Fruit fly (Drosophila melanogaster) whole organism, adult: ENCODE measurements around the gene CG2991.
A peak's percentile ranks its signal among the peaks of the same experiment; 100 is the strongest.

ENCODE experiments used
- CG11617 ChIP-seq: fragments of 200-800 bp; sonication (Bioruptor generic); optimal IDR thresholded peaks from 2 replicates; lab custom pipeline; 2017; ENCODE audit warnings: mild to moderate bottlenecking, missing biosample characterization, missing genetic modification reagents, missing genetic modification characterization
- CG12768 ChIP-seq: fragments of 200-800 bp; sonication (Bioruptor generic); optimal IDR thresholded peaks from 2 replicates; lab custom pipeline; 2017; ENCODE audit warnings: missing biosample characterization, missing genetic modification characterization, mild to moderate bottlenecking, moderate library complexity, missing genetic modification reagents
- CG14711 ChIP-seq: fragments of 200-800 bp; sonication (Bioruptor generic); optimal IDR thresholded peaks from 2 replicates; lab custom pipeline; 2018; ENCODE audit warnings: missing biosample characterization, mild to moderate bottlenecking, missing genetic modification characterization, moderate library complexity
- CG1620 ChIP-seq: fragments of 200-800 bp; sonication (Bioruptor generic); optimal IDR thresholded peaks from 2 replicates; lab custom pipeline; 2016; ENCODE audit warnings: missing biosample characterization, missing genetic modification characterization
- CG33017 ChIP-seq: fragments of 200-800 bp; sonication (Bioruptor generic); optimal IDR thresholded peaks from 2 replicates; lab custom pipeline; 2018; ENCODE audit warnings: missing biosample characterization, mild to moderate bottlenecking, missing genetic modification characterization, moderate library complexity
- CG5204 ChIP-seq: fragments of 200-800 bp; sonication (Bioruptor generic); optimal IDR thresholded peaks from 2 replicates; lab custom pipeline; 2016; ENCODE audit warnings: missing biosample characterization, missing genetic modification characterization
- CG7045 ChIP-seq: fragments of 200-800 bp; sonication (Bioruptor generic); optimal IDR thresholded peaks from 2 replicates; lab custom pipeline; 2017; ENCODE audit warnings: missing biosample characterization, mild to moderate bottlenecking, missing genetic modification characterization
- CG7101 ChIP-seq: fragments of 200-800 bp; sonication (Bioruptor generic); optimal IDR thresholded peaks from 2 replicates; lab custom pipeline; 2018; ENCODE audit warnings: missing biosample characterization, mild to moderate bottlenecking, missing genetic modification characterization, moderate library complexity
- Clk ChIP-seq: fragments of 200-800 bp; sonication (Bioruptor generic); optimal IDR thresholded peaks from 2 replicates; lab custom pipeline; 2017; ENCODE audit warnings: missing biosample characterization, missing genetic modification characterization
- Crg-1 ChIP-seq: fragments of 200-800 bp; sonication (Bioruptor generic); optimal IDR thresholded peaks from 2 replicates; lab custom pipeline; 2016; ENCODE audit warnings: missing biosample characterization, missing genetic modification characterization
- Hr96 ChIP-seq: fragments of 200-800 bp; sonication (Bioruptor generic); optimal IDR thresholded peaks from 2 replicates; lab custom pipeline; 2016; ENCODE audit warnings: missing biosample characterization, missing genetic modification characterization
- Mnt ChIP-seq: fragments of 200-800 bp; sonication (Bioruptor generic); optimal IDR thresholded peaks from 2 replicates; lab custom pipeline; 2016; ENCODE audit warnings: missing biosample characterization, mild to moderate bottlenecking, missing genetic modification characterization
- bab1 ChIP-seq: fragments of 200-800 bp; sonication (Bioruptor generic); optimal IDR thresholded peaks from 3 replicates; lab custom pipeline; 2019; ENCODE audit warnings: missing biosample characterization, mild to moderate bottlenecking, missing genetic modification characterization, moderate library complexity
- cic ChIP-seq: fragments of 200-800 bp; sonication (Bioruptor generic); optimal IDR thresholded peaks from 2 replicates; lab custom pipeline; 2017; ENCODE audit warnings: missing biosample characterization, mild to moderate bottlenecking, missing genetic modification characterization, moderate library complexity
- cnc ChIP-seq, 2 experiments: fragments of >200 bp; optimal IDR thresholded peaks; 2 replicates each; lab custom pipeline; 2017
- kay ChIP-seq: fragments of 200-800 bp; sonication (Bioruptor generic); peaks from one replicate; lab custom pipeline; 2016; ENCODE audit warnings: missing biosample characterization, missing genetic modification characterization, borderline replicate concordance
- ovo ChIP-seq: fragments of 200-800 bp; sonication (Bioruptor generic); optimal IDR thresholded peaks from 2 replicates; lab custom pipeline; 2016; ENCODE audit warnings: missing biosample characterization, missing genetic modification characterization
- pad ChIP-seq: fragments of 200-800 bp; sonication (Bioruptor generic); optimal IDR thresholded peaks from 3 replicates; lab custom pipeline; 2017; ENCODE audit warnings: missing biosample characterization, missing genetic modification characterization, mild to moderate bottlenecking, moderate library complexity, missing genetic modification reagents
- tj ChIP-seq: fragments of 200-800 bp; sonication (Bioruptor generic); optimal IDR thresholded peaks from 3 replicates; lab custom pipeline; 2017; ENCODE audit warnings: missing biosample characterization, mild to moderate bottlenecking, missing genetic modification characterization, moderate library complexity
- toe ChIP-seq: fragments of 200-800 bp; sonication (Bioruptor generic); optimal IDR thresholded peaks from 2 replicates; lab custom pipeline; 2016; ENCODE audit warnings: missing biosample characterization, missing genetic modification characterization

CG2991 gene

DNA sequence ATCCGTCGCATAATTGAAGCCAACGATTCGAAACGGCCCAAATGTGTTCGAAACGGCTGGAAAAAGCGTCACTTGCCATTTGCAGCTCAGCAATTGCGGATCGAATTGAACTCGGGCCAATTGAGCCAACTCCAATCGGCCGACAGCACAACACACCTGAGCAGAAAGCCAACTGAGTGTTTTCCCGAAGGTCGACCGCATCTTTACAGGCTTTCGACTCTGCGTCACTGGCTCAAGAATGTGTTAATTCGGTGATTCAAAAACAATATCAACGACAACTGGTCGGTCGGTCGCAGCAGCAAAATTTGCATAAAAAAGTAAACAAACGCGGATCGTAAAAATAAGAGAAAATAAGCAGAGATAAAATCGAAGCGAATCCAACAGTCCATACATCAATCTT lies 16.7 kb upstream of the CG2991 start:
- TF ChIP-seq tj (GFP tag; lab: Kevin White, UChicago) = no peak
- no peak for TF ChIP-seq pad (GFP tag; lab: Kevin White, UChicago)
- TF ChIP-seq CG1620 (GFP tag; lab: Kevin White, UChicago) = no peak
- TF ChIP-seq CG11617 (GFP tag; lab: Kevin White, UChicago) = no peak
- TF ChIP-seq cnc (optimal IDR thresholded peaks at IDR 0.05; lab: Kevin White, UChicago) = no peak
- no peak for TF ChIP-seq CG12768 (GFP tag; lab: Kevin White, UChicago)
- no peak for TF ChIP-seq CG5204 (GFP tag; lab: Kevin White, UChicago)
- TF ChIP-seq CG14711 (tag; lab: Kevin White, UChicago) = no peak
- TF ChIP-seq kay (GFP tag; lab: Kevin White, UChicago) = no peak
- TF ChIP-seq ovo (GFP tag; lab: Kevin White, UChicago) = no peak
- TF ChIP-seq CG7045 = no peak
- TF ChIP-seq cic (GFP tag; lab: Kevin White, UChicago) = no peak
- TF ChIP-seq Crg-1 (GFP tag; lab: Kevin White, UChicago) = no peak
- TF ChIP-seq Mnt (GFP tag; lab: Kevin White, UChicago) = no peak
- TF ChIP-seq Hr96 (GFP tag; lab: Kevin White, UChicago) = no peak
- no peak for TF ChIP-seq CG7101 (tag; lab: Kevin White, UChicago)
- TF ChIP-seq bab1 (GFP tag; lab: Kevin White, UChicago) = no peak
- TF ChIP-seq CG33017 (tag; lab: Kevin White, UChicago) = no peak
- no peak for TF ChIP-seq Clk (GFP tag; lab: Kevin White, UChicago)
- TF ChIP-seq toe (GFP tag; lab: Kevin White, UChicago) = no peak

DNA sequence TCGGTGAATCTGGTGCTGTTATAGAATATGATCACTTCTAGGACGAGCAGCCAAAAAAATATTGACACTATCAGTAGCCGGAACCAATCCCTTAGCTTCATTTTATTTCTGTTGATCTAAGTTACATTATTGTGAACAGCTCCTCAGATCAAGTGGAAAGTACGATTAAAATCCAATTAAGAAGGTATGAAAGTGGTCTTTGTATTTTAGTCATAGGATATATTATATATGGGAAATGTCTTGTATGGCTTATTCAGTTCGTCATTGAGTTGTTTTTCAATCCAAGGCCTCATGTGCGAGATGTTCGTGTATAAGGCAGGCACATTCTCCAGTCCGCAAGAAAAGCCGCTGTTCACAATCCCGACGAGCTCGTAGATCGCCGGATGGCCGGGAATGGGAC lies 12.6 kb upstream of the CG2991 start, which contains the start of gene CG18558:
Gene CG18558, minus strand, starts transcription at position 101 of the 400 bp plus-strand sequence.
- TF ChIP-seq pad (GFP tag; lab: Kevin White, UChicago) (no peak), cic (GFP tag; lab: Kevin White, UChicago) (no peak), ovo (GFP tag; lab: Kevin White, UChicago) (no peak), Crg-1 (GFP tag; lab: Kevin White, UChicago) (no peak), Hr96 (GFP tag; lab: Kevin White, UChicago) (no peak), tj (GFP tag; lab: Kevin White, UChicago) (no peak), CG7045 (no peak), CG5204 (GFP tag; lab: Kevin White, UChicago) (no peak)

DNA sequence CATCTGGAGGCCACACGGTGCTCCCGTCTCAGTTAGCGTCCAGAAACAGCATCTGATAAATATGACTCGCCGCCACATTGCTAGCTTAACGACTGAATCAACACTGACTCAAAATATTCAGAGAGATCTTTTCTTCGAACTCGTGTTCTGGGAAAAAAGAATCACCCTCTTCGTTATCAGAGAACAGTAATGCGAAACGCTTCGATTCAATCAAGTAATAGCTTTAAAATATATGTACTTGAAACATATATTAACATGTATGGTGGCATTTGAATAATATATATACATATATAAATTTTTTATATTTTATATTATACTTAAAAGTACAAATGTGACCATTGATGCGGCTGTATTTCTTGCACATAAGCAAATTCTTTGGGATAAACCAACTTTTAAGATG lies 11.3 kb upstream of the CG2991 start, which contains the start of gene CG18557:
Gene CG18557, minus strand, starts transcription at position 101 of the 400 bp plus-strand sequence.
- TF ChIP-seq kay (GFP tag; lab: Kevin White, UChicago) (peak; percentile 55), CG14711 (tag; lab: Kevin White, UChicago) (no peak)

DNA sequence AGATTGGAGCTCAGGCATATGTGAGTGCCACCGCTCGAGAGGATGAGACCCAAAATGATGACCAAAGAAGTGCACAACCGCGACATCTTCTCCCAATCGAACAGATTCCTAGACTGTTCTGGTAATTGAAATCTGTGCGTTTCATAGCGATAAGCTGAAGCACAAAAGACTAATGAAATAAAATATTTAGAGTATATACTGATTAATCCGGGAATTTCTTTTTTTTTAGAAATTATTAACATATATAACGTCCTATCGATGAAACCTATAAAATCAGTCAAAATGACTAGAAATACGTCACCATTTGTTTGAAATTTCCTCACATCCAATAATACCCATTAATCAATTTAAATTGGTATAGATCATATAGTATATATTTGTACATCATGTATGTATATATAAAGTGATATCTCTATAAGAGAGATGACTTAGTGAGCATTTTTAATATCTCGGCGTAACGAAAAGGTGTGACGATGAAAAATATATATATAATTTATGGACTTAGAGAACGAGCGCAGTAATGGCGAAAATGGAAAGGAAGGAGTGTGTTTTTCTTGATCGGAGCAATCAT lies 9.8 kb upstream of the CG2991 start, which contains the start of the genes CG3117 and CG2983:
Gene CG3117, minus strand, starts transcription at position 101 of the 571 bp plus-strand sequence.
Gene CG2983, plus strand, starts transcription at position 521 of the 571 bp plus-strand sequence.
- TF ChIP-seq CG11617 (GFP tag; lab: Kevin White, UChicago) = no peak
- no peak for TF ChIP-seq CG12768 (GFP tag; lab: Kevin White, UChicago)
- no peak for TF ChIP-seq bab1 (GFP tag; lab: Kevin White, UChicago)
- no peak for TF ChIP-seq ovo (GFP tag; lab: Kevin White, UChicago)
- no peak for TF ChIP-seq CG14711 (tag; lab: Kevin White, UChicago)
- no peak for TF ChIP-seq cnc (optimal IDR thresholded peaks at IDR 0.05; lab: Kevin White, UChicago)
- TF ChIP-seq CG1620 (GFP tag; lab: Kevin White, UChicago) = no peak
- TF ChIP-seq CG7101 (tag; lab: Kevin White, UChicago) = no peak
- no peak for TF ChIP-seq CG33017 (tag; lab: Kevin White, UChicago)
- TF ChIP-seq Crg-1 (GFP tag; lab: Kevin White, UChicago) = no peak
- no peak for TF ChIP-seq cic (GFP tag; lab: Kevin White, UChicago)

DNA sequence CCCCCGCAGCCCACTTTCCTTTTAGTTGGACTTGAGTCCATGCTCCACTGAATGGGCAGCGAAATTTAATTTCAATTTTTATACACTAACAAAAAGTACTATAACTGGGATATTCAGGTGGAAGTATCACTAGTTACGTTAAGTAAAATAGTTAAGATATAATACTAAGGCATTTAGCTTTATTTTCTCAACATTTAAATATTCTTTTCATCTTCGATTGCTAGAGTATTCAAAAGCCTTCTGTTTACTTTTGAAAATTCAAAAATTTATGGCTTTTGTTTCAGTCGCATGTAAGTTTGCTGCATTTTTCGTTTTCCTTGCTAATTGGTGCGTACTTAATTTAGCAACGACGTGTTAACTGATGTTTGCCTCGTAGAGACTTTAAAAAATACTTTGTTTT lies 5.4 kb upstream of the CG2991 start:
- TF ChIP-seq CG1620 (GFP tag; lab: Kevin White, UChicago) (no peak), CG12768 (GFP tag; lab: Kevin White, UChicago) (peak; percentile 45), Crg-1 (GFP tag; lab: Kevin White, UChicago) (no peak)

DNA sequence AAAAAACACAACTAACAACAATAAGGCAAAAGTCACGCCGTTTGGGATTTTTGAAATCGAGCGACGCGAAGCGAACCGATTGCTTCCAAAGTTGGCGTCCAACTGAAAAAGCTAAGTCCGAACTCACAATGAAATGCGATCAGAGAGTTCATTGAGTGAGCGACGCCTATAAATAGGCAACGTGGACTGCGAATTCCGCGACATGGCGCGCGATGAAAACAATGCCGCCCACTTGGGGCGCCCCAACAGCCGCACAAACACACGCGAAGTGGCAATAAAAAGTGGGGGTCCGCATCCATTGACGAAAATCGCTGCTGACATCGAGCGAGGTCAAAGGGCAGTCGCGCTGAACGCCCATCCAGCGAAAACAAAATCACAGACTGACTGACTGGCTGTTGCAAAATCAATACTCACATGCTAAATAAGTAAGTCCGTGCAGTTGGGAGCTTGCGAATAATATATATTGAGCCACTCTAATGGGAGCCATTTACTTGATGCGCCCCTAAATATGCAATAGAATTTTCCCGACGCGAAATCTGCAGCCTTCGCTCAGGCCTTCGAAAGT lies 1.7 kb upstream of the CG2991 start:
- TF ChIP-seq CG11617 (GFP tag; lab: Kevin White, UChicago) = no peak
- TF ChIP-seq kay (GFP tag; lab: Kevin White, UChicago) = no peak
- TF ChIP-seq bab1 (GFP tag; lab: Kevin White, UChicago) = no peak
- TF ChIP-seq CG12768 (GFP tag; lab: Kevin White, UChicago) = no peak
- TF ChIP-seq pad (GFP tag; lab: Kevin White, UChicago) = no peak
- no peak for TF ChIP-seq CG1620 (GFP tag; lab: Kevin White, UChicago)
- no peak for TF ChIP-seq CG7101 (tag; lab: Kevin White, UChicago)
- no peak for TF ChIP-seq CG7045
- no peak for TF ChIP-seq Clk (GFP tag; lab: Kevin White, UChicago)
- no peak for TF ChIP-seq CG5204 (GFP tag; lab: Kevin White, UChicago)
- no peak for TF ChIP-seq Mnt (GFP tag; lab: Kevin White, UChicago)
